Fruit fly (Drosophila melanogaster) Kc167 (cell line): ENCODE data around the gene pan.

Experiments used
- Sin3A ChIP-seq: fragments of >200 bp; optimal IDR thresholded peaks from 2 replicates; lab custom pipeline; 2018; ENCODE audit warnings: missing external identifiers
- psq ChIP-seq: fragments of >200 bp; optimal IDR thresholded peaks from 2 replicates; lab custom pipeline; 2017; ENCODE audit warnings: missing external identifiers

DNA sequence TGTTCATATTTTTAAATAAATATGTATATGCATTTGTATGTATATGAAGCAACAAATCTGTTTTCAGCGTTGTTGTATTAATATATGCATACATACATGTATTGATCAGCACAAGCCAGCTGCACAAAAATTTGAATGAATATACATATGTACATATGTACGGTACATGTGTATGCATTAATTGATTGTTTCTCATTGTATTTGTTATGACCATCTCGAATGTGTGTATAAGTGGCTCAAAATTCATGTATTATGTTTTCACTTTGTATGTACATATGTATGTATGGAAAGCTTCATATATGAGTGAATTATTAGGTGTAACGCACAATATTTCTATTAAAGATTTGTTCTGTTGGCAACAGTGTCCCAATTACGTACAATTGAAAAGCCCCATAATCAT lies 66.8 kb downstream of the pan start:
- TF ChIP-seq Sin3A (lab: Kevin White, UChicago) = no peak
- TF ChIP-seq psq (lab: Kevin White, UChicago) = no peak
